Fruit fly (Drosophila melanogaster) ovary, adult (tissue): Measurements from ENCODE around the gene CG17650.

ENCODE experiments used
- CG17801 ChIP-seq: fragments of 200-800 bp; optimal IDR thresholded peaks from 2 replicates; lab custom pipeline; 2019; ENCODE audit warnings: missing biosample characterization, mild to moderate bottlenecking, missing genetic modification characterization, moderate library complexity; ENCODE audit not compliant: partially characterized antibody

The CG17650 gene

DNA sequence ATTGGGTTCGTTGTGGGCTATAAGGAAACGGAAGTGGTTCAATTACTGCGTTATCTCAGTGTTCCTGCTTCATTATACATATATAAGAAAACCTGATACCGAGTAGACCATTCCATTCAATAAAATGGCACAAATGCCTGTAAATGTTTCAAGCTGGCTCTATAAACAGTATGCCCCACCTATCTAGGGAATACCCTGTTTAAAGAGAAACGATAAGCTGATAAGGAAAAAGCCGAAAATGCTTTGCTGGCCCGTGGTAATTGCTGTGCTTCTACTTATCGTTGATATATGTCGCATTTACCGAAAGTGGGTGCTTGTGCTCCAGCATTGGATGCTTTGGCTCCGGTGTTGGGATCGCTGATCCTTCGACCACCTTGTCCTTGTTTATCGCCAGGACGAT is 49.6 kb downstream of the CG17650 start:
- TF ChIP-seq CG17801, result no peak
